Worm (Caenorhabditis elegans) whole organism, L3 larva: Measurements from ENCODE around the gene smex-1.

Source experiments
- R02D3.7 ChIP-seq: fragments of 150-350 bp; optimal IDR thresholded peaks from 2 replicates; lab custom pipeline; 2014; ENCODE audit warnings: missing biosample characterization, missing genetic modification characterization
- ZK546.5 ChIP-seq: sonication (generic microtip); optimal IDR thresholded peaks from 2 replicates; lab custom pipeline; 2017; ENCODE audit warnings: missing biosample characterization, missing genetic modification characterization
- ama-1 ChIP-seq: fragments of 150-350 bp; optimal IDR thresholded peaks from 2 replicates; lab custom pipeline; 2018
- ceh-16 ChIP-seq: sonication (generic microtip); optimal IDR thresholded peaks from 2 replicates; lab custom pipeline; 2017; ENCODE audit warnings: missing biosample characterization, missing genetic modification characterization
- ceh-28 ChIP-seq: fragments of 150-350 bp; optimal IDR thresholded peaks from 2 replicates; lab custom pipeline; 2014; ENCODE audit warnings: missing biosample characterization, missing genetic modification reagents, missing genetic modification characterization
- ceh-82 ChIP-seq: fragments of 150-350 bp; optimal IDR thresholded peaks from 2 replicates; lab custom pipeline; 2014; ENCODE audit warnings: missing biosample characterization, missing genetic modification characterization
- ceh-9 ChIP-seq: sonication (generic microtip); optimal IDR thresholded peaks from 2 replicates; lab custom pipeline; 2018; ENCODE audit warnings: missing biosample characterization, missing genetic modification characterization
- egl-27 ChIP-seq: sonication (generic microtip); optimal IDR thresholded peaks from 4 replicates; lab custom pipeline; 2017; ENCODE audit warnings: missing biosample characterization, missing genetic modification reagents, missing genetic modification characterization
- egl-5 ChIP-seq: fragments of 150-350 bp; optimal IDR thresholded peaks from 2 replicates; lab custom pipeline; 2017; ENCODE audit warnings: missing biosample characterization, missing genetic modification reagents, missing genetic modification characterization, inconsistent platforms
- elt-1 ChIP-seq: fragments of 150-350 bp; optimal IDR thresholded peaks from 2 replicates; lab custom pipeline; 2014; ENCODE audit warnings: missing biosample characterization, missing genetic modification characterization
- elt-2 ChIP-seq: sonication (generic microtip); optimal IDR thresholded peaks from 2 replicates; lab custom pipeline; 2016; ENCODE audit warnings: missing genetic modification reagents, mild to moderate bottlenecking, missing genetic modification characterization, missing compliant biosample characterization
- elt-3 ChIP-seq, 3 experiments: fragments of 150-350 bp in 1 of 3; sonication (generic microtip) in 2 of 3; optimal IDR thresholded peaks; 2 replicates in 2 of 3; 4 replicates in 1 of 3; lab custom pipeline; 2014 to 2017; ENCODE audit warnings: missing biosample characterization in 3 of 3, missing genetic modification characterization in 3 of 3
- eor-1 ChIP-seq, 2 experiments: fragments of 150-350 bp; optimal IDR thresholded peaks; 2 replicates each; lab custom pipeline; 2014 to 2018; ENCODE audit warnings: missing biosample characterization in 2 of 2, missing genetic modification characterization in 2 of 2
- fkh-2 ChIP-seq: fragments of 150-350 bp; optimal IDR thresholded peaks from 2 replicates; lab custom pipeline; 2014; ENCODE audit warnings: missing biosample characterization, missing genetic modification reagents, missing genetic modification characterization
- fos-1 ChIP-seq: fragments of 150-350 bp; optimal IDR thresholded peaks from 2 replicates; lab custom pipeline; 2014; ENCODE audit warnings: missing biosample characterization, missing genetic modification characterization
- jun-1 ChIP-seq: fragments of 150-350 bp; optimal IDR thresholded peaks from 2 replicates; lab custom pipeline; 2014; ENCODE audit warnings: missing biosample characterization, missing genetic modification reagents, missing genetic modification characterization
- lin-15B ChIP-seq: fragments of 150-350 bp; optimal IDR thresholded peaks from 2 replicates; lab custom pipeline; 2014; ENCODE audit warnings: missing biosample characterization, missing genetic modification characterization
- lin-39 ChIP-seq: fragments of 150-350 bp; optimal IDR thresholded peaks from 2 replicates; lab custom pipeline; 2018; ENCODE audit warnings: missing biosample characterization, missing genetic modification reagents, missing genetic modification characterization
- lsy-12 ChIP-seq: sonication (generic microtip); optimal IDR thresholded peaks from 2 replicates; lab custom pipeline; 2016; ENCODE audit warnings: mild to moderate bottlenecking, missing genetic modification characterization, missing compliant biosample characterization
- mdl-1 ChIP-seq: fragments of 150-350 bp; optimal IDR thresholded peaks from 2 replicates; lab custom pipeline; 2014; ENCODE audit warnings: missing biosample characterization, missing genetic modification characterization
- nfya-1 ChIP-seq: sonication (generic microtip); optimal IDR thresholded peaks from 2 replicates; lab custom pipeline; 2017; ENCODE audit warnings: missing genetic modification characterization, mild to moderate bottlenecking, missing compliant biosample characterization, antibody characterized with exemption, moderate library complexity; ENCODE audit not compliant: insufficient read depth
- nhr-12 ChIP-seq: fragments of 150-350 bp; optimal IDR thresholded peaks from 2 replicates; lab custom pipeline; 2014; ENCODE audit warnings: missing biosample characterization, missing genetic modification characterization
- nhr-23 ChIP-seq: fragments of 150-350 bp; optimal IDR thresholded peaks from 2 replicates; lab custom pipeline; 2014; ENCODE audit warnings: missing biosample characterization, missing genetic modification reagents, missing genetic modification characterization
- nhr-237 ChIP-seq: fragments of 150-350 bp; optimal IDR thresholded peaks from 2 replicates; lab custom pipeline; 2014; ENCODE audit warnings: missing biosample characterization, missing genetic modification characterization
- nhr-25 ChIP-seq: sonication (generic microtip); optimal IDR thresholded peaks from 2 replicates; lab custom pipeline; 2017; ENCODE audit warnings: missing biosample characterization, missing genetic modification characterization
- nhr-43 ChIP-seq: sonication (generic microtip); optimal IDR thresholded peaks from 2 replicates; lab custom pipeline; 2016; ENCODE audit warnings: mild to moderate bottlenecking, missing genetic modification characterization, missing compliant biosample characterization; ENCODE audit not compliant: poor library complexity, severe bottlenecking
- nhr-67 ChIP-seq: fragments of 150-350 bp; optimal IDR thresholded peaks from 2 replicates; lab custom pipeline; 2014; ENCODE audit warnings: missing biosample characterization, missing genetic modification characterization
- nhr-77 ChIP-seq: fragments of 150-350 bp; optimal IDR thresholded peaks from 2 replicates; lab custom pipeline; 2014; ENCODE audit warnings: missing biosample characterization, missing genetic modification characterization
- pha-4 ChIP-seq: fragments of 150-350 bp; optimal IDR thresholded peaks from 2 replicates; lab custom pipeline; 2014; ENCODE audit warnings: missing biosample characterization, missing genetic modification reagents, missing genetic modification characterization
- pqm-1 ChIP-seq: fragments of 150-350 bp; optimal IDR thresholded peaks from 2 replicates; lab custom pipeline; 2017; ENCODE audit warnings: missing biosample characterization, missing genetic modification characterization, inconsistent platforms
- sea-2 ChIP-seq: fragments of 150-350 bp; sonication (generic microtip); optimal IDR thresholded peaks from 4 replicates; lab custom pipeline; 2014; ENCODE audit warnings: missing biosample characterization, missing genetic modification reagents, missing genetic modification characterization
- snpc-4 ChIP-seq: fragments of 150-350 bp; optimal IDR thresholded peaks from 2 replicates; lab custom pipeline; 2014; ENCODE audit warnings: missing biosample characterization, missing genetic modification characterization
- tbx-2 ChIP-seq: sonication (generic microtip); optimal IDR thresholded peaks from 2 replicates; lab custom pipeline; 2016; ENCODE audit warnings: mild to moderate bottlenecking, missing genetic modification characterization, missing compliant biosample characterization
- unc-62 ChIP-seq: fragments of 150-350 bp; sonication (generic microtip); optimal IDR thresholded peaks from 4 replicates; lab custom pipeline; 2014; ENCODE audit warnings: missing biosample characterization, missing genetic modification reagents, missing genetic modification characterization
- zag-1 ChIP-seq: fragments of 150-350 bp; optimal IDR thresholded peaks from 2 replicates; lab custom pipeline; 2014; ENCODE audit warnings: missing biosample characterization, missing genetic modification characterization
- ztf-11 ChIP-seq: fragments of 150-350 bp; optimal IDR thresholded peaks from 2 replicates; lab custom pipeline; 2014; ENCODE audit warnings: missing biosample characterization, missing genetic modification characterization
- ztf-4 ChIP-seq: fragments of 150-350 bp; optimal IDR thresholded peaks from 2 replicates; lab custom pipeline; 2014; ENCODE audit warnings: missing biosample characterization, missing genetic modification characterization

smex-1 gene

ce11 chrV:8253946-8254345 is 41.8 kb downstream of the smex-1 start:
- TF ChIP-seq unc-62 (GFP tag; lab: Kevin White, UChicago) = no peak

ce11 chrV:8252532-8252931 is 43.2 kb downstream of the smex-1 start:
- peak; percentile 47 for TF ChIP-seq egl-5
- TF ChIP-seq lin-15B (tag; lab: Kevin White, UChicago) = no peak
- TF ChIP-seq, all 47 proteins: peak for 1

- TF ChIP-seq ceh-82 (no peak), fkh-2 (tag; lab: Kevin White, UChicago) (no peak), egl-27 (tag; lab: Kevin White, UChicago) (no peak), nhr-67 (tag; lab: Kevin White, UChicago) (no peak), sea-2 (GFP tag; lab: Kevin White, UChicago) (no peak), ceh-9 (tag; lab: Kevin White, UChicago) (no peak), ZK546.5 (tag; lab: Kevin White, UChicago) (no peak), lin-39 (no peak), egl-5 (no peak)
Measured at ce11 chrV:8251075-8251474, 44.7 kb downstream of the smex-1 start.

- no peak for TF ChIP-seq nhr-43 (tag; lab: Kevin White, UChicago)
- no peak for TF ChIP-seq sea-2 (GFP tag; lab: Kevin White, UChicago)
- no peak for TF ChIP-seq ama-1
- TF ChIP-seq nhr-77 (tag; lab: Kevin White, UChicago) = no peak
- TF ChIP-seq ztf-11 = no peak
- no peak for TF ChIP-seq lsy-12 (tag; lab: Kevin White, UChicago)
- TF ChIP-seq nhr-67 (tag; lab: Kevin White, UChicago) = no peak
- TF ChIP-seq eor-1 (tag; optimal IDR thresholded peaks at IDR 0.05; lab: Kevin White, UChicago) = no peak
Measured at ce11 chrV:8250208-8250607, 45.6 kb downstream of the smex-1 start, which contains the start of gene C16D9.6. TSS of gene C16D9.6 (minus strand) at chrV:8250308.

ce11 chrV:8247311-8248105 is 48.3 kb downstream of the smex-1 start:
- TF ChIP-seq nhr-43 (tag; lab: Kevin White, UChicago) (peak; percentile 88), pqm-1 (tag; lab: Kevin White, UChicago) (peak; percentile 82), lin-15B (tag; lab: Kevin White, UChicago) (peak; percentile 53), nhr-23 (tag; lab: Kevin White, UChicago) (peak; percentile 85), jun-1 (peak; percentile 25), zag-1 (tag; lab: Kevin White, UChicago) (no peak), nhr-77 (tag; lab: Kevin White, UChicago) (peak; percentile 78), nfya-1 (tag; lab: Kevin White, UChicago) (peak; percentile 69), tbx-2 (tag; lab: Kevin White, UChicago) (peak; percentile 14), nhr-237 (tag; lab: Kevin White, UChicago) (no peak), snpc-4 (tag; lab: Kevin White, UChicago) (peak; percentile 99), ceh-82 (peak; percentile 17), mdl-1 (tag; lab: Kevin White, UChicago) (no peak), unc-62 (GFP tag; lab: Kevin White, UChicago) (peak; percentile 10), nhr-12 (tag; lab: Kevin White, UChicago) (no peak), R02D3.7 (tag; lab: Kevin White, UChicago) (peak; percentile 57), lin-39 (no peak), nhr-25 (tag; lab: Kevin White, UChicago) (peak; percentile 62), ceh-28 (peak; percentile 69), fos-1 (tag; lab: Kevin White, UChicago) (peak; percentile 48), elt-2 (tag; lab: Kevin White, UChicago) (peak; percentile 66), elt-3 (tag; optimal IDR thresholded peaks at IDR 0.05; lab: Kevin White, UChicago) (peak in 1 of 3 experiments; percentile 68), ceh-16 (tag; lab: Kevin White, UChicago) (no peak), pha-4 (peak; percentile 20), ceh-9 (tag; lab: Kevin White, UChicago) (no peak), ama-1 (peak; percentile 95), lsy-12 (tag; lab: Kevin White, UChicago) (peak; percentile 53), egl-27 (tag; lab: Kevin White, UChicago) (peak; percentile 11), elt-1 (tag; lab: Kevin White, UChicago) (no peak), ztf-4 (tag; lab: Kevin White, UChicago) (peak; percentile 20)
